Worm (Caenorhabditis elegans): ENCODE results near the gene srx-136.

Gene srx-136

ce11 chrV:13818824-13819408, 38.3 kb upstream of the srx-136 start, which contains the start of gene sel-10 (continued):
- no peak for TF ChIP-seq zfp-2 (tag; optimal IDR thresholded peaks at IDR 0.05)
- peak; percentile 60 for TF ChIP-seq nhr-11 (tag; optimal IDR thresholded peaks at IDR 0.05)
- TF ChIP-seq daf-19 (GFP tag; conservative IDR thresholded peaks at IDR 0.05): no peak
- TF ChIP-seq unc-39 (tag; optimal IDR thresholded peaks at IDR 0.05): no peak
- no peak for TF ChIP-seq lin-15B (tag; optimal IDR thresholded peaks at IDR 0.05)
- 0 out of 2 replicates have a peak, but pooled peaks have one; percentile 33 for TF ChIP-seq arid-1 (GFP tag; conservative IDR thresholded peaks at IDR 0.05)
- peak; percentile 67 for TF ChIP-seq T20F7.1 (GFP tag; optimal IDR thresholded peaks at IDR 0.05)
- TF ChIP-seq daf-16 (GFP tag; optimal IDR thresholded peaks at IDR 0.05): no peak
- peak; percentile 38 for TF ChIP-seq daf-16 (tag; optimal IDR thresholded peaks at IDR 0.05)

- TF ChIP-seq aha-1 (tag): peak; percentile 72
- no peak for TF ChIP-seq ztf-7 (tag; optimal IDR thresholded peaks at IDR 0.05)
- TF ChIP-seq nhr-76 (tag; optimal IDR thresholded peaks at IDR 0.05): no peak
- TF ChIP-seq nhr-42 (GFP tag; IDR thresholded peaks at IDR 0.05): no peak
These were observed 34.5 kb upstream of the srx-136 start, which contains the start of gene hpo-31 for ce11 chrV:13822752-13823151. Gene hpo-31 (plus strand): TSS chrV:13823052.

ce11 chrV:13827920-13828319, 29.3 kb upstream of the srx-136 start, which contains the start of gene nrf-5:
Gene nrf-5 (plus strand): TSS chrV:13828267.
- TF ChIP-seq ztf-7 (tag; optimal IDR thresholded peaks at IDR 0.05): no peak
- no peak for TF ChIP-seq Y48G9A.11 (GFP tag; IDR thresholded peaks at IDR 0.05)
- TF ChIP-seq unc-62 (GFP tag; optimal IDR thresholded peaks at IDR 0.05 in 1 of 2): peak in 1 of 2 experiments; percentile 75
- no peak for TF ChIP-seq unc-62 (tag; optimal IDR thresholded peaks at IDR 0.05)
- TF ChIP-seq sdz-12 (GFP tag; optimal IDR thresholded peaks at IDR 0.05): no peak
- TF ChIP-seq aha-1 (tag): peak; percentile 2
- TF ChIP-seq F26F4.8 (GFP tag; conservative IDR thresholded peaks at IDR 0.05): no peak
- no peak for TF ChIP-seq zfp-3 (GFP tag; conservative IDR thresholded peaks at IDR 0.05)
- no peak for TF ChIP-seq nhr-11 (tag; optimal IDR thresholded peaks at IDR 0.05)

- TF ChIP-seq mdl-1 (tag; optimal IDR thresholded peaks at IDR 0.05) (no peak), ama-1 (optimal IDR thresholded peaks at IDR 0.05) (no peak), mdt-29 (GFP tag; IDR thresholded peaks at IDR 0.05) (no peak), unc-39 (tag; optimal IDR thresholded peaks at IDR 0.05) (no peak), cey-2 (tag; optimal IDR thresholded peaks at IDR 0.05; ENCODE audit: borderline replicate concordance, insufficient read depth) (no peak), attf-4 (tag; optimal IDR thresholded peaks at IDR 0.05) (no peak), ceh-32 (tag; optimal IDR thresholded peaks at IDR 0.05; ENCODE audit: poor library complexity) (no peak), unc-62 (GFP tag; optimal IDR thresholded peaks at IDR 0.05 in 1 of 2) (peak in 1 of 2 experiments; percentile 61), unc-62 (tag; optimal IDR thresholded peaks at IDR 0.05) (no peak)
These were observed 26.4 kb upstream of the srx-136 start, which contains the start of gene str-165 for ce11 chrV:13830813-13831212. Gene str-165 (plus strand): TSS chrV:13831113.

ce11 chrV:13833951-13834350, 23.3 kb upstream of the srx-136 start, which contains the start of gene srx-129:
Gene srx-129 (plus strand): TSS chrV:13834251.
- no peak for TF ChIP-seq lin-39 (tag; optimal IDR thresholded peaks at IDR 0.05)
- no peak for TF ChIP-seq ceh-62 (tag; optimal IDR thresholded peaks at IDR 0.05)
- TF ChIP-seq F26F4.8 (GFP tag; conservative IDR thresholded peaks at IDR 0.05): no peak
- TF ChIP-seq ztf-7 (tag; optimal IDR thresholded peaks at IDR 0.05): no peak
- no peak for TF ChIP-seq nhr-102 (tag; optimal IDR thresholded peaks at IDR 0.05)
- TF ChIP-seq F49E8.2 (tag; optimal IDR thresholded peaks at IDR 0.05; ENCODE audit: borderline replicate concordance): no peak
- TF ChIP-seq hmg-1.1 (GFP tag; IDR thresholded peaks at IDR 0.05): no peak
- TF ChIP-seq pha-4 (GFP tag; IDR thresholded peaks at IDR 0.05): no peak
- no peak for TF ChIP-seq pha-4 (tag; optimal IDR thresholded peaks at IDR 0.05)
- no peak for TF ChIP-seq daf-16 (GFP tag; optimal IDR thresholded peaks at IDR 0.05)
- TF ChIP-seq daf-16 (tag; optimal IDR thresholded peaks at IDR 0.05): no peak
- no peak for TF ChIP-seq nhr-76 (tag; optimal IDR thresholded peaks at IDR 0.05)
- TF ChIP-seq lir-3 (tag; optimal IDR thresholded peaks at IDR 0.05): no peak
- TF ChIP-seq Y105C5A.15 (GFP tag; IDR thresholded peaks at IDR 0.05): no peak
- no peak for TF ChIP-seq nhr-41 (GFP tag; IDR thresholded peaks at IDR 0.05)
- no peak for TF ChIP-seq ceh-32 (tag; optimal IDR thresholded peaks at IDR 0.05; ENCODE audit: poor library complexity)
- no peak for TF ChIP-seq fkh-10 (GFP tag; optimal IDR thresholded peaks at IDR 0.05)
- no peak for TF ChIP-seq F37D6.2 (tag; optimal IDR thresholded peaks at IDR 0.05)
- no peak for TF ChIP-seq nhr-25 (tag; optimal IDR thresholded peaks at IDR 0.05; ENCODE audit: borderline replicate concordance, insufficient read depth)
- TF ChIP-seq hif-1 (tag; optimal IDR thresholded peaks at IDR 0.05): no peak
